Worm (Caenorhabditis elegans) whole organism, L4 larva: ENCODE results near the gene tmem-138.

Experiments
- fkh-10 ChIP-seq: fragments of 150-350 bp; optimal IDR thresholded peaks from 2 replicates; lab custom pipeline; 2014; ENCODE audit warnings: missing biosample characterization, missing genetic modification reagents, missing genetic modification characterization
- lim-7 ChIP-seq: fragments of 200-800 bp; sonication (Bioruptor generic); IDR thresholded peaks from 2 replicates; pipeline ENCODE4 v1.3.6; 2022; ENCODE audit warnings: missing genetic modification characterization, missing compliant biosample characterization
- nhr-237 ChIP-seq: sonication (generic microtip); optimal IDR thresholded peaks from 2 replicates; lab custom pipeline; 2017; ENCODE audit warnings: missing biosample characterization, missing genetic modification characterization
- vab-7 ChIP-seq: fragments of 200-800 bp; sonication (Bioruptor generic); IDR thresholded peaks from 2 replicates; pipeline ENCODE4 v1.3.6; 2022; ENCODE audit warnings: missing genetic modification reagents, missing genetic modification characterization, missing compliant biosample characterization

- TF ChIP-seq fkh-10 (no peak), lim-7 (no peak), nhr-237 (tag; lab: Kevin White, UChicago) (no peak), vab-7 (GFP tag; lab: Robert Waterston, UW) (no peak)
These were observed 12.6 kb upstream of the tmem-138 start, which contains the start of gene F10B5.2 for ce11 chrII:8144543-8144942.
